Worm (Caenorhabditis elegans): ENCODE data around the gene C44B9.3.

DNA sequence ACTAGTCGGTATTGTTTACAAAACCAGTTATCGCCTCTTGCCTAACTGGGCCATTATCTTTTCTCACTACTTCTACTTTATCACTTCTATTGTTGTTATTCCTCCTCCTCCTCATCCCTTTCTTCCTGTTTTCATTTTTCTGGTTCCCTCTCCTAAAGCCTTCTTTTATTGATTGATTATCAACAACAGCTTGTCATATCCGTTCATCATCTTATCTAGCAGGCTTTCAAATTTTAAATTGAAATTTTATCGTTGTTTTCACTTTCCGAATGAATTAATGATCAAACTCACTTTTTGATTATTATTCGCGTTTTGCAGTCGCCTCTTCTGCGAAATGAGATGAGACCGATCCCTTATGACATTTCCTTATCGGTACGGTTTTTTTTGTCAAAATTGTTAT, 31.2 kb upstream of the C44B9.3 start, which contains the start of gene cut-6:
- no peak for TF ChIP-seq him-1 (tag; optimal IDR thresholded peaks at IDR 0.05)
- no peak for TF ChIP-seq W03F9.2 (tag; optimal IDR thresholded peaks at IDR 0.05)
- TF ChIP-seq dao-5 (tag; optimal IDR thresholded peaks at IDR 0.05), result no peak
